Fruit fly (Drosophila melanogaster): ENCODE measurements around the gene slmb.

DNA sequence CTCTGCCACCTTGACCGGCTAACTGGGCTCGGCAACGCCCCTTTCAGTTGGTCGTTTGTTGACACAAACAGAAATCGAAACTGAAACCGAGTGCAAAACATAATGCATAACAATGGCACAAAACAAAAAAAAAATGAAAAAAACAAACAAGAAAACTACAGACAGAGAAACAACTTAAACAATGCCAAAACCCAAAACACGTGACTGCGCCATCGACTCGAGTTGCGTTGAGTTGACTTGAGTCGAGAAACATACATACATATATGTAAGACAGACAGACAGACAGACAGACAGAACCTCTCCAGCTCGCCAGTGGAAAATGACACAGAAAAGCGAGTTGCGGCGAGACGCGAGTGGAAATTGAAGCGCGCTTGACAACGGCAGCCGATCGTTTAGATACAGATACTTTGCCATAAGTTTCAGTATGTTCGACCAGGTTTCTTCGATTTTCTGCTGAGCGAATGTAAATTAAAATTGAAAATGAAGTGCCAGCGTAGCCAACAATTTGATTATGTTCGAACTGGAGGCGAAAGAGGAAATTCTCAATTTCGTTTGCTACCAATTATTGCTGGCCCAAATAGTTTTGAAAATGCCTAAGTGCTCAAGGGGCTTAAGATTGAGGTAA lies 42.4 kb upstream of the slmb start:
- no peak for TF ChIP-seq N (GFP tag; optimal IDR thresholded peaks at IDR 0.05)
- no peak for TF ChIP-seq Vsx2 (GFP tag; optimal IDR thresholded peaks at IDR 0.05; ENCODE audit: partially characterized antibody)
- TF ChIP-seq lola (GFP tag; optimal IDR thresholded peaks at IDR 0.05) = no peak
- no peak for TF ChIP-seq rgr (GFP tag; optimal IDR thresholded peaks at IDR 0.05)
- TF ChIP-seq sv (GFP tag; optimal IDR thresholded peaks at IDR 0.05) = no peak
- TF ChIP-seq tai (GFP tag; optimal IDR thresholded peaks at IDR 0.05) = no peak
- no peak for TF ChIP-seq Mio (GFP tag; optimal IDR thresholded peaks at IDR 0.05)
- no peak for TF ChIP-seq OdsH (GFP tag; optimal IDR thresholded peaks at IDR 0.05)
- no peak for TF ChIP-seq GATAd (GFP tag; optimal IDR thresholded peaks at IDR 0.05)
- no peak for TF ChIP-seq ey (GFP tag; optimal IDR thresholded peaks at IDR 0.05)
- TF ChIP-seq Myc (optimal IDR thresholded peaks at IDR 0.05) = no peak
- TF ChIP-seq CrebA (GFP tag; optimal IDR thresholded peaks at IDR 0.05; ENCODE audit: borderline replicate concordance) = no peak
- TF ChIP-seq br (GFP tag; optimal IDR thresholded peaks at IDR 0.05) = no peak
